Fruit fly (Drosophila melanogaster): Measurements from ENCODE around the gene dl.
A peak's percentile ranks its signal among the peaks of the same experiment; 100 is the strongest.

Gene dl

DNA sequence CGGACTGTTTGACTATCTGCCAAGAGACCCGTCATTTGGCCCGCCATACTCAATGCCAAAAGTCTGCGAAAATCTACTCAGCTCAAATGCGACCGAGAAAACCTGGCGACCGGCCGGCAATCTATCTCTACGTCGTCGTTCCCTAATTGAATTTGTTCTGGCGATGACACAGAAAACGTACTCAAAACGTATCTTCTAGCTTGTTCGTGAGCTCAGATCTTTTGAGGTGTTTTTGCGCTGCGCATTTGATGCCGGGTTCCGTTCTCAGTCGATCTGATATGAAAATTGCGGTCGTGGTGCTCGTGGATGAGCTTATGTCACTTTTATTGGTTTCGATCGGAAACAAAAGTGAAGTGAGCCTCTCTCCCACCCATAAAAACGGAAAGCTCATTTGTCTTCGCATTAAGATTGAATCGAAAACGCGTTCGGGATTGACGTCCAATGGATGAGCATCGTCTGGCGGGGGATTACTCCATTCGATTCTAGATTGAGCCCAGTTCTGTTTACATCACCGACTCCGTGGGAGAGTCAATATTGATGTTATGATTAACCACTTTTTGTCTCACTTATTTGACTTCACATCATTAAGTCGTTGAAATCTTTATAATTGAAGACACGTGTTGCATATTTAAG, 62.3 kb downstream of the dl start (continued):
- TF ChIP-seq Gsc (GFP tag; IDR thresholded peaks at IDR 0.05), result no peak
- peak; percentile 13 for TF ChIP-seq CG31365 (tag; optimal IDR thresholded peaks at IDR 0.05)
- peak; percentile 58 for TF ChIP-seq CG3281 (GFP tag; optimal IDR thresholded peaks at IDR 0.05)
- TF ChIP-seq CG12659 (GFP tag; optimal IDR thresholded peaks at IDR 0.05), result peak; percentile 13
- TF ChIP-seq CG2889 (GFP tag; IDR thresholded peaks at IDR 0.05), result no peak
- TF ChIP-seq zen (tag; optimal IDR thresholded peaks at IDR 0.05), result no peak
- peak; percentile 23 for TF ChIP-seq CG2875 (GFP tag; optimal IDR thresholded peaks at IDR 0.05)
- TF ChIP-seq CG1792 (GFP tag; optimal IDR thresholded peaks at IDR 0.05), result peak; percentile 5
- TF ChIP-seq ac (GFP tag; optimal IDR thresholded peaks at IDR 0.05), result no peak
- TF ChIP-seq Nf-YB (GFP tag; optimal IDR thresholded peaks at IDR 0.05), result no peak
- no peak for TF ChIP-seq MTF-1 (GFP tag; optimal IDR thresholded peaks at IDR 0.05; ENCODE audit: borderline replicate concordance)
- TF ChIP-seq HLH54F (GFP tag; optimal IDR thresholded peaks at IDR 0.05), result no peak
- no peak for TF ChIP-seq MESR4 (GFP tag; optimal IDR thresholded peaks at IDR 0.05)
- 0 out of 3 replicates have a peak, but pooled peaks have one; percentile 26 for TF ChIP-seq Dbx (GFP tag; IDR thresholded peaks at IDR 0.05)
- TF ChIP-seq so (GFP tag; IDR thresholded peaks at IDR 0.05), result 0 out of 3 replicates have a peak, but pooled peaks have one; percentile 14
- TF ChIP-seq fd102C (GFP tag; optimal IDR thresholded peaks at IDR 0.05), result no peak
- peak; percentile 11 for TF ChIP-seq Sox102F (GFP tag; optimal IDR thresholded peaks at IDR 0.05)
- no peak for TF ChIP-seq CkIIα-i1 (GFP tag; IDR thresholded peaks at IDR 0.05)
- no peak for TF ChIP-seq CG31441 (GFP tag; IDR thresholded peaks at IDR 0.05)
- no peak for TF ChIP-seq pum (GFP tag; optimal IDR thresholded peaks at IDR 0.05)
- TF ChIP-seq CG1647 (GFP tag; optimal IDR thresholded peaks at IDR 0.05), result peak; percentile 3
- peak; percentile 19 for TF ChIP-seq CG6765 (GFP tag; optimal IDR thresholded peaks at IDR 0.05)
- no peak for TF ChIP-seq toy (GFP tag; IDR thresholded peaks at IDR 0.05)
- TF ChIP-seq Ssrp (tag; optimal IDR thresholded peaks at IDR 0.05), result no peak
- TF ChIP-seq CG11398 (GFP tag; optimal IDR thresholded peaks at IDR 0.05), result no peak
- TF ChIP-seq Hmr (GFP tag; optimal IDR thresholded peaks at IDR 0.05), result peak; percentile 60
- TF ChIP-seq Bteb2 (GFP tag; optimal IDR thresholded peaks at IDR 0.05), result no peak
- TF ChIP-seq CG10543 (GFP tag; optimal IDR thresholded peaks at IDR 0.05), result peak; percentile 67
- TF ChIP-seq abd-A (tag; optimal IDR thresholded peaks at IDR 0.05), result no peak
- no peak for TF ChIP-seq CG15073 (GFP tag; optimal IDR thresholded peaks at IDR 0.05)
- TF ChIP-seq vvl (GFP tag; IDR thresholded peaks at IDR 0.05), result no peak
- TF ChIP-seq CG17385 (GFP tag; optimal IDR thresholded peaks at IDR 0.05), result peak; percentile 5
- TF ChIP-seq Sox100B (GFP tag; optimal IDR thresholded peaks at IDR 0.05), result peak; percentile 8
- no peak for TF ChIP-seq pita (GFP tag; optimal IDR thresholded peaks at IDR 0.05)
- TF ChIP-seq CG12744 (GFP tag; optimal IDR thresholded peaks at IDR 0.05), result no peak
- no peak for TF ChIP-seq ERR (GFP tag; optimal IDR thresholded peaks at IDR 0.05)
- TF ChIP-seq CG32767 (GFP tag; IDR thresholded peaks at IDR 0.05), result no peak
- TF ChIP-seq Ets65A (GFP tag), result no peak
- no peak for TF ChIP-seq Elba2 (GFP tag; optimal IDR thresholded peaks at IDR 0.05)
- TF ChIP-seq cad (GFP tag; optimal IDR thresholded peaks at IDR 0.05), result no peak
- TF ChIP-seq CG13287 (GFP tag; IDR thresholded peaks at IDR 0.05; ENCODE audit: partially characterized antibody), result no peak
- TF ChIP-seq Atf6 (GFP tag; IDR thresholded peaks at IDR 0.05), result 0 out of 2 replicates have a peak, but pooled peaks have one; percentile 6
- no peak for TF ChIP-seq CG14441 (GFP tag; IDR thresholded peaks at IDR 0.05)
- TF ChIP-seq ara (GFP tag; IDR thresholded peaks at IDR 0.05), result no peak
- TF ChIP-seq wdn (GFP tag; IDR thresholded peaks at IDR 0.05), result 0 out of 2 replicates have a peak, but pooled peaks have one; percentile 12
- no peak for TF ChIP-seq crol (GFP tag; IDR thresholded peaks at IDR 0.05)
- peak; percentile 34 for TF ChIP-seq sug (tag; optimal IDR thresholded peaks at IDR 0.05)
- no peak for TF ChIP-seq otp (GFP tag; IDR thresholded peaks at IDR 0.05)
- TF ChIP-seq CG14667 (GFP tag; IDR thresholded peaks at IDR 0.05), result no peak
- TF ChIP-seq chinmo (GFP tag; IDR thresholded peaks at IDR 0.05; ENCODE audit: partially characterized antibody), result no peak
- no peak for TF ChIP-seq CG16779 (GFP tag; IDR thresholded peaks at IDR 0.05)
